Worm (Caenorhabditis elegans) whole organism, mixed stage, embryonic: ENCODE results near the gene T26C12.1.
A peak's percentile ranks its signal among the peaks of the same experiment; 100 is the strongest.

ENCODE experiments used
- M03D4.4 ChIP-seq: sonication (generic microtip); optimal IDR thresholded peaks from 2 replicates; lab custom pipeline; 2017; ENCODE audit warnings: mild to moderate bottlenecking, missing genetic modification characterization, missing compliant biosample characterization
- bed-3 ChIP-seq: fragments of 200-800 bp; sonication (Bioruptor generic); optimal IDR thresholded peaks from 3 replicates; lab custom pipeline; 2018; ENCODE audit warnings: mild to moderate bottlenecking, missing genetic modification characterization, moderate library complexity, missing compliant biosample characterization
- blmp-1 ChIP-seq: fragments of 150-350 bp; optimal IDR thresholded peaks from 2 replicates; lab custom pipeline; 2014; ENCODE audit warnings: missing biosample characterization, missing genetic modification characterization
- ceh-39 ChIP-seq: fragments of 150-350 bp; optimal IDR thresholded peaks from 2 replicates; lab custom pipeline; 2014; ENCODE audit warnings: missing biosample characterization, missing genetic modification characterization
- ceh-43 ChIP-seq: fragments of 200-800 bp; sonication (Bioruptor generic); optimal IDR thresholded peaks from 2 replicates; lab custom pipeline; 2018; ENCODE audit warnings: mild to moderate bottlenecking, missing genetic modification characterization, moderate library complexity, missing compliant biosample characterization
- ceh-83 ChIP-seq: fragments of 200-800 bp; sonication (Bioruptor generic); optimal IDR thresholded peaks from 2 replicates; lab custom pipeline; 2018; ENCODE audit warnings: mild to moderate bottlenecking, missing genetic modification characterization, missing compliant biosample characterization
- ces-1 ChIP-seq: fragments of 150-350 bp; optimal IDR thresholded peaks from 2 replicates; lab custom pipeline; 2014; ENCODE audit warnings: missing biosample characterization, missing genetic modification reagents, missing genetic modification characterization
- cnd-1 ChIP-seq: fragments of 200-800 bp; sonication (Bioruptor generic); optimal IDR thresholded peaks from 2 replicates; lab custom pipeline; 2018; ENCODE audit warnings: mild to moderate bottlenecking, missing genetic modification characterization, missing compliant biosample characterization
- drap-1 ChIP-seq: fragments of 200-800 bp; sonication (Bioruptor generic); optimal IDR thresholded peaks from 3 replicates; lab custom pipeline; 2018; ENCODE audit warnings: mild to moderate bottlenecking, missing genetic modification characterization, missing compliant biosample characterization
- elt-1 ChIP-seq: sonication (generic microtip); optimal IDR thresholded peaks from 2 replicates; lab custom pipeline; 2017; ENCODE audit warnings: missing genetic modification characterization, mild to moderate bottlenecking, missing compliant biosample characterization, antibody characterized with exemption, moderate library complexity, borderline replicate concordance; ENCODE audit not compliant: insufficient read depth
- elt-3 ChIP-seq: fragments of 150-350 bp; optimal IDR thresholded peaks from 2 replicates; lab custom pipeline; 2014; ENCODE audit warnings: missing biosample characterization, missing genetic modification characterization
- flh-1 ChIP-seq: fragments of 200-800 bp; sonication (Bioruptor generic); optimal IDR thresholded peaks from 2 replicates; lab custom pipeline; 2018; ENCODE audit warnings: mild to moderate bottlenecking, missing genetic modification characterization, moderate library complexity, missing compliant biosample characterization
- ham-2 ChIP-seq: fragments of 200-800 bp; sonication (Bioruptor generic); optimal IDR thresholded peaks from 2 replicates; lab custom pipeline; 2018; ENCODE audit warnings: mild to moderate bottlenecking, missing genetic modification characterization, missing compliant biosample characterization
- hlh-1 ChIP-seq: fragments of 150-350 bp; optimal IDR thresholded peaks from 2 replicates; lab custom pipeline; 2014; ENCODE audit warnings: missing biosample characterization, missing genetic modification reagents, missing genetic modification characterization
- lin-13 ChIP-seq: fragments of 150-350 bp; optimal IDR thresholded peaks from 2 replicates; lab custom pipeline; 2014; ENCODE audit warnings: missing biosample characterization, missing genetic modification characterization
- lin-32 ChIP-seq: fragments of 200-800 bp; sonication (Bioruptor generic); optimal IDR thresholded peaks from 2 replicates; lab custom pipeline; 2018; ENCODE audit warnings: mild to moderate bottlenecking, missing genetic modification characterization, missing compliant biosample characterization
- lsy-2 ChIP-seq: fragments of 150-350 bp; optimal IDR thresholded peaks from 2 replicates; lab custom pipeline; 2014; ENCODE audit warnings: missing biosample characterization, missing genetic modification characterization
- mab-5 ChIP-seq: fragments of 150-350 bp; optimal IDR thresholded peaks from 2 replicates; lab custom pipeline; 2014; ENCODE audit warnings: missing biosample characterization, missing genetic modification characterization
- mep-1 ChIP-seq: fragments of 150-350 bp; optimal IDR thresholded peaks from 2 replicates; lab custom pipeline; 2017; ENCODE audit warnings: missing biosample characterization, missing genetic modification reagents, missing genetic modification characterization, inconsistent platforms
- mls-2 ChIP-seq: sonication (generic microtip); optimal IDR thresholded peaks from 2 replicates; lab custom pipeline; 2016; ENCODE audit warnings: mild to moderate bottlenecking, missing genetic modification characterization, moderate library complexity, missing compliant biosample characterization
- nhr-12 ChIP-seq: fragments of 150-350 bp; optimal IDR thresholded peaks from 2 replicates; lab custom pipeline; 2014; ENCODE audit warnings: missing biosample characterization, missing genetic modification characterization
- nhr-2 ChIP-seq: fragments of 150-350 bp; optimal IDR thresholded peaks from 2 replicates; lab custom pipeline; 2014; ENCODE audit warnings: missing biosample characterization, missing genetic modification characterization
- nhr-237 ChIP-seq: fragments of 150-350 bp; optimal IDR thresholded peaks from 2 replicates; lab custom pipeline; 2014; ENCODE audit warnings: missing biosample characterization, missing genetic modification characterization
- nhr-28 ChIP-seq: fragments of 150-350 bp; optimal IDR thresholded peaks from 2 replicates; lab custom pipeline; 2014; ENCODE audit warnings: missing biosample characterization, missing genetic modification characterization
- nhr-76 ChIP-seq: sonication (generic microtip); optimal IDR thresholded peaks from 2 replicates; lab custom pipeline; 2017; ENCODE audit warnings: missing biosample characterization, missing genetic modification characterization
- pha-4 ChIP-seq: fragments of 150-350 bp; optimal IDR thresholded peaks from 2 replicates; lab custom pipeline; 2018; ENCODE audit warnings: missing biosample characterization, missing genetic modification reagents, missing genetic modification characterization
- sem-2 ChIP-seq: fragments of 200-800 bp; sonication (Bioruptor generic); optimal IDR thresholded peaks from 2 replicates; lab custom pipeline; 2018; ENCODE audit warnings: mild to moderate bottlenecking, missing genetic modification characterization, missing compliant biosample characterization
- snpc-4 ChIP-seq: fragments of 150-350 bp; optimal IDR thresholded peaks from 2 replicates; lab custom pipeline; 2014; ENCODE audit warnings: missing biosample characterization, missing genetic modification characterization
- sptf-1 ChIP-seq: sonication (generic microtip); optimal IDR thresholded peaks from 2 replicates; lab custom pipeline; 2017; ENCODE audit warnings: mild to moderate bottlenecking, missing genetic modification characterization, moderate library complexity, missing compliant biosample characterization
- tbx-8 ChIP-seq: fragments of 200-800 bp; sonication (Bioruptor generic); optimal IDR thresholded peaks from 2 replicates; lab custom pipeline; 2018; ENCODE audit warnings: mild to moderate bottlenecking, missing genetic modification characterization, moderate library complexity, missing compliant biosample characterization
- unc-120 ChIP-seq: sonication (generic microtip); optimal IDR thresholded peaks from 2 replicates; lab custom pipeline; 2017; ENCODE audit warnings: missing genetic modification characterization, missing compliant biosample characterization; ENCODE audit not compliant: poor library complexity, severe bottlenecking
- unc-39 ChIP-seq: fragments of 150-350 bp; optimal IDR thresholded peaks from 2 replicates; lab custom pipeline; 2014; ENCODE audit warnings: missing biosample characterization, missing genetic modification characterization
- unc-62 ChIP-seq: fragments of 150-350 bp; optimal IDR thresholded peaks from 2 replicates; lab custom pipeline; 2014; ENCODE audit warnings: missing biosample characterization, missing genetic modification reagents, missing genetic modification characterization
- zip-8 ChIP-seq: fragments of 150-350 bp; optimal IDR thresholded peaks from 2 replicates; lab custom pipeline; 2014; ENCODE audit warnings: missing biosample characterization, missing genetic modification characterization
- ztf-11 ChIP-seq: fragments of 150-350 bp; optimal IDR thresholded peaks from 2 replicates; lab custom pipeline; 2014; ENCODE audit warnings: missing biosample characterization, missing genetic modification characterization

T26C12.1 gene

ce11 chrIV:3289237-3289636, 30.5 kb downstream of the T26C12.1 start, which contains the start of gene gcy-23:
Gene gcy-23, minus strand, starts transcription at chrIV:3289337.
- no peak for TF ChIP-seq mls-2 (tag; lab: Kevin White, UChicago)
- TF ChIP-seq nhr-28 (tag; lab: Kevin White, UChicago) = no peak
- no peak for TF ChIP-seq ceh-39
- no peak for TF ChIP-seq pha-4 (tag; lab: Kevin White, UChicago)
- no peak for TF ChIP-seq unc-62 (GFP tag; lab: Kevin White, UChicago)
- TF ChIP-seq ceh-83 (GFP tag; lab: Kevin White, UChicago) = no peak
- no peak for TF ChIP-seq nhr-2 (tag; lab: Kevin White, UChicago)
- TF ChIP-seq lsy-2 (tag; lab: Kevin White, UChicago) = no peak
- no peak for TF ChIP-seq cnd-1 (tag; lab: Kevin White, UChicago)
- no peak for TF ChIP-seq M03D4.4
- no peak for TF ChIP-seq mab-5
- TF ChIP-seq ces-1 = no peak
- no peak for TF ChIP-seq elt-1
- TF ChIP-seq drap-1 (GFP tag; lab: Kevin White, UChicago) = no peak
- no peak for TF ChIP-seq flh-1 (GFP tag; lab: Kevin White, UChicago)
- no peak for TF ChIP-seq snpc-4 (tag; lab: Kevin White, UChicago)

- TF ChIP-seq ceh-43 (GFP tag; lab: Kevin White, UChicago) (no peak), mls-2 (tag; lab: Kevin White, UChicago) (no peak), nhr-12 (no peak), ceh-39 (no peak), bed-3 (no peak), lin-13 (tag; lab: Kevin White, UChicago) (no peak), ztf-11 (no peak), ceh-83 (GFP tag; lab: Kevin White, UChicago) (no peak), hlh-1 (tag; lab: Kevin White, UChicago) (no peak), blmp-1 (tag; lab: Kevin White, UChicago) (no peak), sptf-1 (tag; lab: Kevin White, UChicago) (no peak)
Observed at ce11 chrIV:3291977-3292561, 33.4 kb downstream of the T26C12.1 start, which contains the start of gene W08E12.8. Gene W08E12.8, plus strand, starts transcription at chrIV:3292371.

- TF ChIP-seq nhr-237 (tag; lab: Kevin White, UChicago) (no peak), unc-39 (tag; lab: Kevin White, UChicago) (no peak), mab-5 (no peak), mep-1 (tag; lab: Kevin White, UChicago) (no peak), blmp-1 (tag; lab: Kevin White, UChicago) (no peak), lin-32 (no peak), flh-1 (GFP tag; lab: Kevin White, UChicago) (no peak), nhr-12 (no peak), bed-3 (no peak), ces-1 (no peak), cnd-1 (tag; lab: Kevin White, UChicago) (no peak), lin-13 (tag; lab: Kevin White, UChicago) (no peak), tbx-8 (no peak), ceh-43 (GFP tag; lab: Kevin White, UChicago) (no peak), pha-4 (tag; lab: Kevin White, UChicago) (no peak)
Observed at ce11 chrIV:3293800-3294493, 35.2 kb downstream of the T26C12.1 start.

ce11 chrIV:3294553-3295185, 36.0 kb downstream of the T26C12.1 start, which contains the start of gene W08E12.7:
Gene W08E12.7, plus strand, starts transcription at chrIV:3295135.
- TF ChIP-seq sptf-1 (tag; lab: Kevin White, UChicago) (peak; percentile 82), nhr-2 (tag; lab: Kevin White, UChicago) (no peak), cnd-1 (tag; lab: Kevin White, UChicago) (peak; percentile 77), ceh-43 (GFP tag; lab: Kevin White, UChicago) (peak; percentile 40), mab-5 (peak; percentile 46), nhr-28 (tag; lab: Kevin White, UChicago) (peak; percentile 25), ceh-83 (GFP tag; lab: Kevin White, UChicago) (peak; percentile 25), ceh-39 (peak; percentile 77), lin-13 (tag; lab: Kevin White, UChicago) (peak; percentile 95), hlh-1 (tag; lab: Kevin White, UChicago) (peak; percentile 84), elt-1 (no peak), zip-8 (no peak), ztf-11 (no peak), sem-2 (GFP tag; lab: Kevin White, UChicago) (no peak), blmp-1 (tag; lab: Kevin White, UChicago) (peak; percentile 45), unc-39 (tag; lab: Kevin White, UChicago) (no peak), ham-2 (GFP tag; lab: Kevin White, UChicago) (no peak), lsy-2 (tag; lab: Kevin White, UChicago) (peak; percentile 91), M03D4.4 (peak; percentile 69), tbx-8 (peak; percentile 25), snpc-4 (tag; lab: Kevin White, UChicago) (no peak), nhr-76 (tag; lab: Kevin White, UChicago) (no peak), drap-1 (GFP tag; lab: Kevin White, UChicago) (peak; percentile 36), ces-1 (no peak), mep-1 (tag; lab: Kevin White, UChicago) (peak; percentile 99), unc-120 (tag; lab: Kevin White, UChicago) (peak; percentile 51), flh-1 (GFP tag; lab: Kevin White, UChicago) (no peak), mls-2 (tag; lab: Kevin White, UChicago) (peak; percentile 53), bed-3 (peak; percentile 28), nhr-237 (tag; lab: Kevin White, UChicago) (peak; percentile 96), pha-4 (tag; lab: Kevin White, UChicago) (peak; percentile 89), nhr-12 (no peak), unc-62 (GFP tag; lab: Kevin White, UChicago) (peak; percentile 51), elt-3 (no peak), lin-32 (no peak)
